Worm (Caenorhabditis elegans) whole organism, L3 larva: ENCODE results near the gene hot-6.

Experiments
- elt-3 ChIP-seq, 3 experiments: fragments of 150-350 bp in 1 of 3; sonication (generic microtip) in 2 of 3; optimal IDR thresholded peaks; 2 replicates in 2 of 3; 4 replicates in 1 of 3; lab custom pipeline; 2014 to 2017; ENCODE audit warnings: missing biosample characterization in 3 of 3, missing genetic modification characterization in 3 of 3
- nhr-11 ChIP-seq: fragments of 150-350 bp; optimal IDR thresholded peaks from 2 replicates; lab custom pipeline; 2014; ENCODE audit warnings: missing biosample characterization, missing genetic modification characterization

- TF ChIP-seq nhr-11, result no peak
- TF ChIP-seq elt-3 (tag; optimal IDR thresholded peaks at IDR 0.05; lab: Kevin White, UChicago), result no peak
These were observed 17.7 kb upstream of the hot-6 start, which contains the start of gene C45B11.8 for ce11 chrV:11040473-11040872.
